Fruit fly (Drosophila melanogaster): ENCODE measurements around the gene knrl.

Gene knrl

dm6 chr3L:20644637-20645036 is 24.2 kb upstream of the knrl start:
- no peak for TF ChIP-seq CG14655 (GFP tag; optimal IDR thresholded peaks at IDR 0.05)

- TF ChIP-seq Pif1B (GFP tag; optimal IDR thresholded peaks at IDR 0.05) (no peak), CG32121 (GFP tag; IDR thresholded peaks at IDR 0.05) (no peak), CG17806 (tag; optimal IDR thresholded peaks at IDR 0.05) (no peak), Snoo (tag; optimal IDR thresholded peaks at IDR 0.05) (no peak), CG14655 (GFP tag; optimal IDR thresholded peaks at IDR 0.05) (no peak), CG4496 (GFP tag; IDR thresholded peaks at IDR 0.05) (no peak), CG15710 (tag; optimal IDR thresholded peaks at IDR 0.05) (no peak), CG8301 (tag; optimal IDR thresholded peaks at IDR 0.05) (no peak), CG12605 (GFP tag; IDR thresholded peaks at IDR 0.05) (no peak), rn (GFP tag; IDR thresholded peaks at IDR 0.05) (no peak), CG13204 (GFP tag; optimal IDR thresholded peaks at IDR 0.05) (no peak), EcR (GFP tag; optimal IDR thresholded peaks at IDR 0.05) (no peak), CG34367 (tag; optimal IDR thresholded peaks at IDR 0.05) (no peak), Ets98B (GFP tag; IDR thresholded peaks at IDR 0.05) (no peak)
Measured at dm6 chr3L:20643774-20644173, 23.3 kb upstream of the knrl start.

dm6 chr3L:20637845-20638244 is 17.4 kb upstream of the knrl start:
- TF ChIP-seq CG17806 (tag; optimal IDR thresholded peaks at IDR 0.05) = no peak
- no peak for TF ChIP-seq CG15710 (tag; optimal IDR thresholded peaks at IDR 0.05)
- TF ChIP-seq CG32121 (GFP tag; IDR thresholded peaks at IDR 0.05) = no peak
- TF ChIP-seq CG4496 (GFP tag; IDR thresholded peaks at IDR 0.05) = no peak

dm6 chr3L:20636899-20637298 is 16.4 kb upstream of the knrl start, which contains the start of gene CG13251:
TSS of gene CG13251 (plus strand) at chr3L:20637199.
- no peak for TF ChIP-seq Pif1B (GFP tag; optimal IDR thresholded peaks at IDR 0.05)
- no peak for TF ChIP-seq CG14655 (GFP tag; optimal IDR thresholded peaks at IDR 0.05)
- TF ChIP-seq D1 (tag; optimal IDR thresholded peaks at IDR 0.05) = no peak
- TF ChIP-seq CG4496 (GFP tag; IDR thresholded peaks at IDR 0.05) = no peak
- no peak for TF ChIP-seq CG8301 (tag; optimal IDR thresholded peaks at IDR 0.05)
- no peak for TF ChIP-seq Ets98B (GFP tag; IDR thresholded peaks at IDR 0.05)
- no peak for TF ChIP-seq Snoo (tag; optimal IDR thresholded peaks at IDR 0.05)

dm6 chr3L:20635590-20636139 is 15.2 kb upstream of the knrl start:
- no peak for TF ChIP-seq Snoo (tag; optimal IDR thresholded peaks at IDR 0.05)
- peak; percentile 73 for TF ChIP-seq CG17806 (tag; optimal IDR thresholded peaks at IDR 0.05)
- TF ChIP-seq gl (tag; optimal IDR thresholded peaks at IDR 0.05) = peak; percentile 22
- TF ChIP-seq CG12605 (GFP tag; IDR thresholded peaks at IDR 0.05) = no peak
- TF ChIP-seq rn (GFP tag; IDR thresholded peaks at IDR 0.05) = no peak
- peak; percentile 70; the same call in 2 of the 3 replicates for TF ChIP-seq CG4496 (GFP tag; IDR thresholded peaks at IDR 0.05)
- no peak for TF ChIP-seq CG10348 (GFP tag; IDR thresholded peaks at IDR 0.05)
- TF ChIP-seq CG15710 (tag; optimal IDR thresholded peaks at IDR 0.05) = peak; percentile 60
- TF ChIP-seq CG13204 (GFP tag; optimal IDR thresholded peaks at IDR 0.05) = no peak
- peak; percentile 61 for TF ChIP-seq Pif1B (GFP tag; optimal IDR thresholded peaks at IDR 0.05)
- peak; percentile 68; the same call in 2 of the 3 replicates for TF ChIP-seq fd96Ca (GFP tag; IDR thresholded peaks at IDR 0.05)
- TF ChIP-seq CG34367 (tag; optimal IDR thresholded peaks at IDR 0.05) = peak; percentile 54
- TF ChIP-seq EcR (GFP tag; optimal IDR thresholded peaks at IDR 0.05) = no peak
- peak; percentile 70 for TF ChIP-seq Pif1A (GFP tag; optimal IDR thresholded peaks at IDR 0.05)
- TF ChIP-seq CG32121 (GFP tag; IDR thresholded peaks at IDR 0.05) = peak; percentile 30; the same call in 1 of the 2 replicates
- TF ChIP-seq CG14655 (GFP tag; optimal IDR thresholded peaks at IDR 0.05) = peak; percentile 69
- peak; percentile 69 for TF ChIP-seq CG8159 (tag; optimal IDR thresholded peaks at IDR 0.05)
- peak; percentile 66 for TF ChIP-seq CG9948 (tag; optimal IDR thresholded peaks at IDR 0.05)
- peak; percentile 30 for TF ChIP-seq D1 (tag; optimal IDR thresholded peaks at IDR 0.05)
- TF ChIP-seq CG8301 (tag; optimal IDR thresholded peaks at IDR 0.05) = peak; percentile 39
- TF ChIP-seq Ets98B (GFP tag; IDR thresholded peaks at IDR 0.05) = peak; percentile 56; the same call in 1 of the 2 replicates

dm6 chr3L:20634459-20634858 is 14.0 kb upstream of the knrl start:
- TF ChIP-seq CG15710 (tag; optimal IDR thresholded peaks at IDR 0.05) (no peak), CG14655 (GFP tag; optimal IDR thresholded peaks at IDR 0.05) (peak; percentile 34), CG8301 (tag; optimal IDR thresholded peaks at IDR 0.05) (peak; percentile 30), CG17806 (tag; optimal IDR thresholded peaks at IDR 0.05) (no peak), CG12605 (GFP tag; IDR thresholded peaks at IDR 0.05) (no peak), rn (GFP tag; IDR thresholded peaks at IDR 0.05) (no peak), Snoo (tag; optimal IDR thresholded peaks at IDR 0.05) (no peak)

dm6 chr3L:20632320-20632719 is 11.9 kb upstream of the knrl start:
- TF ChIP-seq Snoo (tag; optimal IDR thresholded peaks at IDR 0.05) = no peak
- no peak for TF ChIP-seq CG10348 (GFP tag; IDR thresholded peaks at IDR 0.05)
- peak; percentile 54 for TF ChIP-seq D1 (tag; optimal IDR thresholded peaks at IDR 0.05)
- peak; percentile 14; the same call in 1 of the 2 replicates for TF ChIP-seq Ets98B (GFP tag; IDR thresholded peaks at IDR 0.05)
- peak; percentile 80 for TF ChIP-seq CG15710 (tag; optimal IDR thresholded peaks at IDR 0.05)
- TF ChIP-seq rn (GFP tag; IDR thresholded peaks at IDR 0.05) = 0 out of 2 replicates have a peak, but pooled peaks have one; percentile 13
- TF ChIP-seq Pif1B (GFP tag; optimal IDR thresholded peaks at IDR 0.05) = peak; percentile 60
- TF ChIP-seq CG32121 (GFP tag; IDR thresholded peaks at IDR 0.05) = no peak
- TF ChIP-seq CG34367 (tag; optimal IDR thresholded peaks at IDR 0.05) = peak; percentile 71
- TF ChIP-seq CG14655 (GFP tag; optimal IDR thresholded peaks at IDR 0.05) = peak; percentile 70
- TF ChIP-seq CG4496 (GFP tag; IDR thresholded peaks at IDR 0.05) = peak; percentile 59; the same call in 1 of the 3 replicates
- no peak for TF ChIP-seq fd96Ca (GFP tag; IDR thresholded peaks at IDR 0.05)
- peak; percentile 77 for TF ChIP-seq CG13204 (GFP tag; optimal IDR thresholded peaks at IDR 0.05)
- peak; percentile 79 for TF ChIP-seq CG9948 (tag; optimal IDR thresholded peaks at IDR 0.05)
- TF ChIP-seq CG12605 (GFP tag; IDR thresholded peaks at IDR 0.05) = 0 out of 2 replicates have a peak, but pooled peaks have one; percentile 45
- peak; percentile 71 for TF ChIP-seq gl (tag; optimal IDR thresholded peaks at IDR 0.05)
- peak; percentile 73 for TF ChIP-seq CG8301 (tag; optimal IDR thresholded peaks at IDR 0.05)
- TF ChIP-seq CG8159 (tag; optimal IDR thresholded peaks at IDR 0.05) = peak; percentile 87
- peak; percentile 14 for TF ChIP-seq EcR (GFP tag; optimal IDR thresholded peaks at IDR 0.05)
- TF ChIP-seq Pif1A (GFP tag; optimal IDR thresholded peaks at IDR 0.05) = peak; percentile 76
- peak; percentile 85 for TF ChIP-seq CG17806 (tag; optimal IDR thresholded peaks at IDR 0.05)

Measured in whole organism, pupa.